Fruit fly (Drosophila melanogaster) whole organism, embryonic: ENCODE measurements around the gene CG18765.

Experiments
- Atf3 ChIP-seq: fragments of 200-800 bp; sonication (Bioruptor generic); optimal IDR thresholded peaks from 3 replicates; lab custom pipeline; 2016; ENCODE audit warnings: missing biosample characterization, missing genetic modification characterization
- BtbVII ChIP-seq: fragments of 200-800 bp; sonication (Bioruptor generic); optimal IDR thresholded peaks from 3 replicates; lab custom pipeline; 2017; ENCODE audit warnings: missing biosample characterization, mild to moderate bottlenecking, missing genetic modification characterization
- CG10462 ChIP-seq: fragments of 200-800 bp; sonication (Bioruptor generic); optimal IDR thresholded peaks from 2 replicates; lab custom pipeline; 2016; ENCODE audit warnings: missing biosample characterization, missing genetic modification characterization
- CG11247 ChIP-seq: fragments of 200-800 bp; sonication (Bioruptor generic); IDR thresholded peaks from 2 replicates; pipeline ENCODE4 v1.3.6; 2022; ENCODE audit warnings: missing biosample characterization, missing genetic modification characterization
- CG11504 ChIP-seq: fragments of 200-800 bp; sonication (Bioruptor generic); optimal IDR thresholded peaks from 3 replicates; lab custom pipeline; 2019; ENCODE audit warnings: missing biosample characterization, mild to moderate bottlenecking, missing genetic modification characterization, moderate library complexity
- CG11723 ChIP-seq: fragments of 200-800 bp; sonication (Bioruptor generic); optimal IDR thresholded peaks from 2 replicates; lab custom pipeline; 2017; ENCODE audit warnings: missing biosample characterization, mild to moderate bottlenecking, missing genetic modification characterization
- CG1233 ChIP-seq: fragments of 200-800 bp; sonication (Bioruptor generic); optimal IDR thresholded peaks from 4 replicates; lab custom pipeline; 2018; ENCODE audit warnings: missing biosample characterization, mild to moderate bottlenecking, missing genetic modification characterization
- CG12391 ChIP-seq: fragments of 200-800 bp; sonication (Bioruptor generic); optimal IDR thresholded peaks from 3 replicates; lab custom pipeline; 2018; ENCODE audit warnings: missing biosample characterization, mild to moderate bottlenecking, missing genetic modification characterization, moderate library complexity
- CG13894 ChIP-seq: fragments of 200-800 bp; sonication (Bioruptor generic); optimal IDR thresholded peaks from 3 replicates; lab custom pipeline; 2018; ENCODE audit warnings: missing biosample characterization, mild to moderate bottlenecking, missing genetic modification characterization, moderate library complexity
- CG15514 ChIP-seq: fragments of 200-800 bp; sonication (Bioruptor generic); optimal IDR thresholded peaks from 3 replicates; lab custom pipeline; 2017; ENCODE audit warnings: missing biosample characterization, missing genetic modification characterization, mild to moderate bottlenecking, moderate library complexity, missing genetic modification reagents
- CG17328 ChIP-seq: fragments of 200-800 bp; sonication (Bioruptor generic); IDR thresholded peaks from 2 replicates; pipeline ENCODE4 v1.3.6; 2022; ENCODE audit warnings: missing biosample characterization, missing genetic modification characterization
- CG17802 ChIP-seq: fragments of 200-800 bp; sonication (Bioruptor generic); optimal IDR thresholded peaks from 2 replicates; lab custom pipeline; 2018; ENCODE audit warnings: missing biosample characterization, mild to moderate bottlenecking, missing genetic modification characterization, moderate library complexity
- CG18599 ChIP-seq: fragments of 200-800 bp; sonication (Bioruptor generic); optimal IDR thresholded peaks from 3 replicates; lab custom pipeline; 2017; ENCODE audit warnings: missing biosample characterization, missing genetic modification characterization, mild to moderate bottlenecking, moderate library complexity, missing genetic modification reagents
- CG2120 ChIP-seq: fragments of 200-800 bp; sonication (Bioruptor generic); optimal IDR thresholded peaks from 3 replicates; lab custom pipeline; 2016; ENCODE audit warnings: missing biosample characterization, missing genetic modification characterization
- CG31441 ChIP-seq: fragments of 200-800 bp; sonication (Bioruptor generic); IDR thresholded peaks from 2 replicates; pipeline ENCODE4 v1.3.6; 2022; ENCODE audit warnings: missing biosample characterization, missing genetic modification characterization
- CG4854 ChIP-seq: fragments of 200-800 bp; sonication (Bioruptor generic); optimal IDR thresholded peaks from 2 replicates; lab custom pipeline; 2016; ENCODE audit warnings: missing biosample characterization, missing genetic modification characterization, inconsistent platforms
- CG7928 ChIP-seq: fragments of 200-800 bp; sonication (Bioruptor generic); optimal IDR thresholded peaks from 2 replicates; lab custom pipeline; 2017; ENCODE audit warnings: missing biosample characterization, mild to moderate bottlenecking, missing genetic modification characterization
- CG9215 ChIP-seq: fragments of 200-800 bp; sonication (Bioruptor generic); IDR thresholded peaks from 2 replicates; pipeline ENCODE4 v1.3.6; 2022; ENCODE audit warnings: missing biosample characterization, missing genetic modification characterization
- CG9932 ChIP-seq: fragments of 200-800 bp; sonication (Bioruptor generic); IDR thresholded peaks from 2 replicates; pipeline ENCODE4 v1.3.6; 2022; ENCODE audit warnings: missing biosample characterization, missing genetic modification characterization
- CTCF ChIP-seq: fragments of 200-800 bp; sonication (Bioruptor generic); optimal IDR thresholded peaks from 2 replicates; lab custom pipeline; 2017; ENCODE audit warnings: missing biosample characterization, mild to moderate bottlenecking, missing genetic modification characterization, moderate library complexity
- CrebB ChIP-seq: fragments of 200-800 bp; sonication (Bioruptor generic); optimal IDR thresholded peaks from 3 replicates; lab custom pipeline; 2018; ENCODE audit warnings: missing biosample characterization, mild to moderate bottlenecking, missing genetic modification characterization
- Fer1 ChIP-seq: fragments of 200-800 bp; sonication (Bioruptor generic); optimal IDR thresholded peaks from 2 replicates; lab custom pipeline; 2017; ENCODE audit warnings: missing biosample characterization, mild to moderate bottlenecking, missing genetic modification characterization
- HLH4C ChIP-seq: fragments of 200-800 bp; sonication (Bioruptor generic); IDR thresholded peaks from 3 replicates; pipeline ENCODE4 v1.3.6; 2022; ENCODE audit warnings: missing biosample characterization, missing genetic modification characterization; ENCODE audit not compliant: partially characterized antibody
- HLH54F ChIP-seq: fragments of 200-800 bp; sonication (Bioruptor generic); optimal IDR thresholded peaks from 3 replicates; lab custom pipeline; 2016; ENCODE audit warnings: missing biosample characterization, missing genetic modification characterization
- Mes4 ChIP-seq: fragments of 200-800 bp; sonication (Bioruptor generic); optimal IDR thresholded peaks from 2 replicates; lab custom pipeline; 2016; ENCODE audit warnings: missing biosample characterization, missing genetic modification characterization
- Opbp ChIP-seq: fragments of 200-800 bp; sonication (Bioruptor generic); IDR thresholded peaks from 3 replicates; pipeline ENCODE4 v1.3.6; 2022; ENCODE audit warnings: missing biosample characterization, missing genetic modification characterization; ENCODE audit not compliant: partially characterized antibody
- Ptx1 ChIP-seq: fragments of 200-800 bp; sonication (Bioruptor generic); IDR thresholded peaks from 2 replicates; pipeline ENCODE4 v1.3.6; 2022; ENCODE audit warnings: missing biosample characterization, missing genetic modification characterization
- Ravus ChIP-seq: fragments of 200-800 bp; sonication (Bioruptor generic); IDR thresholded peaks from 2 replicates; pipeline ENCODE4 v1.3.6; 2022; ENCODE audit warnings: missing biosample characterization, missing genetic modification characterization
- Rx ChIP-seq: fragments of 200-800 bp; sonication (Bioruptor generic); IDR thresholded peaks from 2 replicates; pipeline ENCODE4 v1.3.6; 2022; ENCODE audit warnings: missing biosample characterization, missing genetic modification characterization
- Scr ChIP-seq: fragments of 200-800 bp; sonication (Bioruptor generic); IDR thresholded peaks from 2 replicates; pipeline ENCODE4 v1.3.6; 2022; ENCODE audit warnings: missing biosample characterization, missing genetic modification characterization; ENCODE audit not compliant: partially characterized antibody
- Sry-δ ChIP-seq: fragments of 200-800 bp; sonication (Bioruptor generic); optimal IDR thresholded peaks from 2 replicates; lab custom pipeline; 2016; ENCODE audit warnings: missing biosample characterization, missing genetic modification characterization
- ac ChIP-seq: fragments of 200-800 bp; sonication (Bioruptor generic); optimal IDR thresholded peaks from 3 replicates; lab custom pipeline; 2017; ENCODE audit warnings: missing biosample characterization, mild to moderate bottlenecking, missing genetic modification characterization
- amos ChIP-seq: fragments of 200-800 bp; sonication (Bioruptor generic); IDR thresholded peaks from 2 replicates; pipeline ENCODE4 v1.3.6; 2022; ENCODE audit warnings: missing biosample characterization, missing genetic modification characterization; ENCODE audit not compliant: partially characterized antibody
- bab2 ChIP-seq: fragments of 200-800 bp; sonication (Bioruptor generic); optimal IDR thresholded peaks from 2 replicates; lab custom pipeline; 2016; ENCODE audit warnings: missing biosample characterization, missing genetic modification characterization
- chn ChIP-seq: fragments of 200-800 bp; sonication (Bioruptor generic); optimal IDR thresholded peaks from 2 replicates; lab custom pipeline; 2016; ENCODE audit warnings: missing biosample characterization, missing genetic modification characterization
- disco-r ChIP-seq: fragments of 200-800 bp; sonication (Bioruptor generic); optimal IDR thresholded peaks from 2 replicates; lab custom pipeline; 2016; ENCODE audit warnings: missing biosample characterization, missing genetic modification characterization
- gfzf ChIP-seq: fragments of 200-800 bp; sonication (Bioruptor generic); optimal IDR thresholded peaks from 2 replicates; lab custom pipeline; 2016; ENCODE audit warnings: missing biosample characterization, mild to moderate bottlenecking, missing genetic modification characterization, moderate library complexity
- hkb ChIP-seq, 2 experiments: fragments of 200-800 bp in 1 of 2; fragments of >200 bp in 1 of 2; sonication (Bioruptor generic) in 1 of 2; IDR thresholded peaks in 1 of 2; optimal IDR thresholded peaks in 1 of 2; 2 replicates each; pipeline versions ENCODE4 v1.3.6 to Lab custom; 2017 to 2022; ENCODE audit warnings: missing biosample characterization in 1 of 2, missing genetic modification characterization in 1 of 2
- kah ChIP-seq: fragments of 200-800 bp; sonication (Bioruptor generic); optimal IDR thresholded peaks from 2 replicates; lab custom pipeline; 2018; ENCODE audit warnings: missing biosample characterization, mild to moderate bottlenecking, missing genetic modification characterization
- lov ChIP-seq, 2 experiments: fragments of 200-800 bp in 1 of 2; fragments of >200 bp in 1 of 2; sonication (Bioruptor generic) in 1 of 2; IDR thresholded peaks in 1 of 2; optimal IDR thresholded peaks in 1 of 2; 2 replicates in 1 of 2; 3 replicates in 1 of 2; pipeline versions ENCODE4 v1.3.6 to Lab custom; 2017 to 2022; ENCODE audit warnings: missing biosample characterization in 1 of 2, missing genetic modification characterization in 1 of 2
- maf-S ChIP-seq: fragments of 200-800 bp; sonication (Bioruptor generic); optimal IDR thresholded peaks from 2 replicates; lab custom pipeline; 2016; ENCODE audit warnings: missing biosample characterization, missing genetic modification characterization
- psq ChIP-seq: fragments of 200-800 bp; sonication (Bioruptor generic); optimal IDR thresholded peaks from 2 replicates; lab custom pipeline; 2017; ENCODE audit warnings: missing biosample characterization, missing genetic modification characterization
- pzg ChIP-seq: fragments of 200-800 bp; sonication (Bioruptor generic); optimal IDR thresholded peaks from 3 replicates; lab custom pipeline; 2018; ENCODE audit warnings: missing biosample characterization, mild to moderate bottlenecking, missing genetic modification characterization, moderate library complexity
- ranshi ChIP-seq: fragments of 200-800 bp; sonication (Bioruptor generic); IDR thresholded peaks from 2 replicates; pipeline ENCODE4 v1.3.6; 2022; ENCODE audit warnings: missing biosample characterization, missing genetic modification characterization
- schlank ChIP-seq: fragments of 200-800 bp; sonication (Bioruptor generic); optimal IDR thresholded peaks from 2 replicates; lab custom pipeline; 2018; ENCODE audit warnings: missing biosample characterization, mild to moderate bottlenecking, missing genetic modification characterization
- sim ChIP-seq: fragments of 200-800 bp; sonication (Bioruptor generic); IDR thresholded peaks from 2 replicates; pipeline ENCODE4 v1.3.6; 2022; ENCODE audit warnings: missing biosample characterization, missing genetic modification characterization
- stc ChIP-seq: fragments of 200-800 bp; sonication (Bioruptor generic); IDR thresholded peaks from 2 replicates; pipeline ENCODE4 v1.3.6; 2022; ENCODE audit warnings: missing biosample characterization, missing genetic modification characterization
- tgo ChIP-seq: fragments of 200-800 bp; sonication (Bioruptor generic); IDR thresholded peaks from 3 replicates; pipeline ENCODE4 v1.3.6; 2022; ENCODE audit warnings: missing biosample characterization, missing genetic modification characterization
- trem ChIP-seq: fragments of 200-800 bp; optimal IDR thresholded peaks from 3 replicates; lab custom pipeline; 2019; ENCODE audit warnings: missing biosample characterization, mild to moderate bottlenecking, missing genetic modification characterization, moderate library complexity
- unc-4 ChIP-seq: fragments of 200-800 bp; sonication (Bioruptor generic); IDR thresholded peaks from 2 replicates; pipeline ENCODE4 v1.3.6; 2022; ENCODE audit warnings: missing biosample characterization, missing genetic modification characterization; ENCODE audit not compliant: partially characterized antibody

CG18765 gene

dm6 chr3R:11735337-11735736 is 43.7 kb upstream of the CG18765 start, which contains the start of gene CG14721 (continued):
- peak; percentile 68 for TF ChIP-seq Scr (GFP tag; lab: Robert Waterston, UW)
- TF ChIP-seq CG2120 (GFP tag; lab: Kevin White, UChicago): no peak
- peak; percentile 25 for TF ChIP-seq CG12391
- peak; percentile 77 for TF ChIP-seq pzg (GFP tag; lab: Kevin White, UChicago)
- no peak for TF ChIP-seq sim
- TF ChIP-seq CG1233 (GFP tag; lab: Kevin White, UChicago): no peak
- TF ChIP-seq HLH54F (GFP tag; lab: Kevin White, UChicago): peak; percentile 3
- TF ChIP-seq CG15514 (GFP tag; lab: Kevin White, UChicago): peak; percentile 86
- TF ChIP-seq CG13894 (tag; lab: Kevin White, UChicago): no peak
- TF ChIP-seq CrebB (tag; lab: Kevin White, UChicago): no peak
- no peak for TF ChIP-seq CG18599 (GFP tag; lab: Kevin White, UChicago)
- no peak for TF ChIP-seq lov (optimal IDR thresholded peaks at IDR 0.05; lab: Kevin White, UChicago)
- TF ChIP-seq lov (GFP tag; IDR thresholded peaks at IDR 0.05; lab: Robert Waterston, UW): no peak
- TF ChIP-seq Sry-δ: peak; percentile 58
- TF ChIP-seq ranshi: peak; percentile 18; the same call in 1 of the 2 replicates
- peak; percentile 51 for TF ChIP-seq CTCF (GFP tag; lab: Kevin White, UChicago)
- TF ChIP-seq unc-4 (GFP tag; lab: Robert Waterston, UW): peak; percentile 49; the same call in 1 of the 2 replicates
- no peak for TF ChIP-seq hkb (optimal IDR thresholded peaks at IDR 0.05; lab: Kevin White, UChicago)
- 0 out of 2 replicates have a peak, but pooled peaks have one; percentile 17 for TF ChIP-seq hkb (GFP tag; IDR thresholded peaks at IDR 0.05; lab: Robert Waterston, UW)
- peak; percentile 37; the same call in 1 of the 3 replicates for TF ChIP-seq HLH4C (GFP tag; lab: Robert Waterston, UW)
- TF ChIP-seq CG11723: no peak
- no peak for TF ChIP-seq tgo (GFP tag; lab: Robert Waterston, UW)
- TF ChIP-seq gfzf (GFP tag; lab: Kevin White, UChicago): peak; percentile 83
- no peak for TF ChIP-seq BtbVII
- TF ChIP-seq CG7928 (GFP tag; lab: Kevin White, UChicago): peak; percentile 22
- TF ChIP-seq bab2 (GFP tag; lab: Kevin White, UChicago): peak; percentile 46
- TF ChIP-seq CG11504 (tag; lab: Kevin White, UChicago): no peak
- TF ChIP-seq CG17802: no peak
- no peak for TF ChIP-seq Fer1 (GFP tag; lab: Kevin White, UChicago)
- TF ChIP-seq schlank (tag; lab: Kevin White, UChicago): no peak
- TF ChIP-seq kah (GFP tag; lab: Kevin White, UChicago): no peak
- no peak for TF ChIP-seq CG9215 (GFP tag; lab: Robert Waterston, UW)
- no peak for TF ChIP-seq Ravus (GFP tag; lab: Robert Waterston, UW)
- no peak for TF ChIP-seq psq (GFP tag; lab: Kevin White, UChicago)
- TF ChIP-seq trem (tag; lab: Kevin White, UChicago): peak; percentile 99
- TF ChIP-seq CG4854 (GFP tag; lab: Kevin White, UChicago): no peak
- TF ChIP-seq Opbp (GFP tag; lab: Robert Waterston, UW): peak; percentile 41; the same call in 1 of the 3 replicates
- TF ChIP-seq chn: peak; percentile 92
- no peak for TF ChIP-seq Atf3 (GFP tag; lab: Kevin White, UChicago)
- TF ChIP-seq Rx (GFP tag; lab: Robert Waterston, UW): peak; percentile 21; the same call in 1 of the 2 replicates
- TF ChIP-seq maf-S (GFP tag; lab: Kevin White, UChicago): no peak
- no peak for TF ChIP-seq CG31441 (GFP tag; lab: Robert Waterston, UW)
- TF ChIP-seq stc (GFP tag; lab: Robert Waterston, UW): no peak
- peak; percentile 39; the same call in 1 of the 2 replicates for TF ChIP-seq amos
- peak; percentile 14 for TF ChIP-seq Mes4
- no peak for TF ChIP-seq CG11247 (GFP tag; lab: Robert Waterston, UW)
- no peak for TF ChIP-seq disco-r
- no peak for TF ChIP-seq CG10462 (GFP tag; lab: Kevin White, UChicago)
- no peak for TF ChIP-seq ac
- TF ChIP-seq Ptx1: 0 out of 2 replicates have a peak, but pooled peaks have one; percentile 17
- peak; percentile 33; the same call in 1 of the 2 replicates for TF ChIP-seq CG9932 (GFP tag; lab: Robert Waterston, UW)
- no peak for TF ChIP-seq CG17328 (GFP tag; lab: Robert Waterston, UW)
